Worm (Caenorhabditis elegans) whole organism, L4/young adult: ENCODE data around the gene tomm-70.

Experiments
- W03F9.2 ChIP-seq: fragments of 150-350 bp; optimal IDR thresholded peaks from 2 replicates; lab custom pipeline; 2014; ENCODE audit warnings: missing biosample characterization, missing genetic modification characterization
- him-1 ChIP-seq: sonication (generic microtip); optimal IDR thresholded peaks from 2 replicates; lab custom pipeline; 2016; ENCODE audit warnings: missing genotype, missing genetic modification reagents, missing genetic modification characterization, missing compliant biosample characterization

- TF ChIP-seq him-1 (tag; lab: Kevin White, UChicago) (no peak), W03F9.2 (tag; lab: Kevin White, UChicago) (no peak)
Observed at ce11 chrIII:8762016-8762415, 7.5 kb upstream of the tomm-70 start.
